Fruit fly (Drosophila melanogaster) whole organism, wandering third instar larva: ENCODE measurements around the gene Tctp.

Source experiments
- dsf ChIP-seq: sonication (Bioruptor generic); optimal IDR thresholded peaks from 2 replicates; lab custom pipeline; 2016; ENCODE audit warnings: missing biosample characterization, missing genetic modification characterization, borderline replicate concordance
- usp ChIP-seq: fragments of >200 bp; optimal IDR thresholded peaks from 2 replicates; lab custom pipeline; 2017; ENCODE audit warnings: missing biosample characterization, missing genetic modification characterization

DNA sequence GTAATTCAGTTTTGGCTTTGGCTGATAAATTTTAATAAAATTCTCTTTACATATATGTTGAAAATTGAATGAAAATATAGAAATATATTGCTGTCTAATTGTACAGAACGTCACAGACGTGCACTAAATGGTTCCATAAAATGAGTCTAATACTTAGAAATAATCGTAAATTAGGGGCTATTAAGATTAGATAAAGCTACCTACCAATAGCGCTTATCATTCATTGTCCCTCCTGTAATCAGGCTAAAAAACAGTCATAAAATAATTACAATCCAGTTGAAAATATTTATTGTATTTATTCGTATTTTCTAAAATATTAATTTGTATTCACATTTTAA lies 36.9 kb upstream of the Tctp start:
- TF ChIP-seq usp (GFP tag; lab: Kevin White, UChicago) (no peak), dsf (GFP tag; lab: Kevin White, UChicago) (no peak)
